Worm (Caenorhabditis elegans): ENCODE results near the gene srsx-37.
"Not testable (repeated sequence)": the region's sequence is repeated elsewhere in the genome, so short reads cannot be mapped to it uniquely, and the experiment has no call there.

srsx-37 gene

DNA sequence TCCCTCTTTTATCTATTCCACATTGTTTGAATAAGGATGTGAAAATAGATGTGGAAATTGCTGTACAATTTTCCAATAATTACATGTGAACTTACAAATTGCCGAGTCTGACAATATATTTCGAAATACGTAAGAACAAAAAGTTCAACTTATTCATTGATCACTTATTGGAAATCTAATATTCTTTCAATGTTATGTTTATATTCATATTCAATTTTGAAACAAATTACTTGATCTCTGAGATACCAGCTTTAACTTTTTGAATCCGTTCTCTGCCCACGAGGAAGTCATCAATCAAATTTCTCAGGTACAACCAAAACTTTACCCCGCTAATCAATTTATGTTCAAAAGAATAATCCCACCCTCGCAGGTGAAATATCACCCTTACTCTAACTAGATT is 43.8 kb downstream of the srsx-37 start, which contains the start of gene sri-26:
Gene sri-26, plus strand, starts transcription at position 301 of the 400 bp plus-strand sequence.
- TF ChIP-seq elt-2 (tag; optimal IDR thresholded peaks at IDR 0.05); lin-11 (tag; optimal IDR thresholded peaks at IDR 0.05); ceh-6 (GFP tag; optimal IDR thresholded peaks at IDR 0.05): not testable (repeated sequence)

DNA sequence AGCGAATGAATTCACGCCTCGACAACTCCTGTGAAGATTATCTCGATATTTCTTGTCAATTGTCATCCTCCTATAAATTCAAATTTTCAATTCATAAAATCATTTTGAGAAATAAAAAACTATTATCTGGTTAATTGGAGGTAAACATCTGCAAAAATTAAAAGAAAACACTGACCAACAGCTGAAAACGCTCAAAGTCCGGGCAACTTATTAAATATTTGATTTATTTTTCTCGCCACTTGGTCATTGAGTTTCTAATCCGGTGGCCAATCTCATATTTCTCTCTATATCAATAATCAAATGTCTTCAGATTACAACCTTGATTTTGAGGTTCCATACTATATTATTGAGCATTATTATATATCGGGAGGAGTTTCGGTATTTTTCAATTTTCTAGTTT is 47.1 kb downstream of the srsx-37 start, which contains the start of gene sri-24:
Gene sri-24, plus strand, starts transcription at position 301 of the 400 bp plus-strand sequence.
- not testable (repeated sequence) for TF ChIP-seq pat-9, sox-4, pha-2 (tag; optimal IDR thresholded peaks at IDR 0.05)

ce11 chrV:15207681-15208080 is 51.3 kb downstream of the srsx-37 start, which contains the start of gene C41G6.12:
Gene C41G6.12 (minus strand): TSS chrV:15207781.
- TF ChIP-seq sdc-2, hlh-15, ttx-3 (tag; optimal IDR thresholded peaks at IDR 0.05): not testable (repeated sequence)
